Worm (Caenorhabditis elegans) whole organism, mixed stage, embryonic: ENCODE results near the gene Y97E10C.1.

Experiments
- M03D4.4 ChIP-seq: sonication (generic microtip); optimal IDR thresholded peaks from 2 replicates; lab custom pipeline; 2017; ENCODE audit warnings: mild to moderate bottlenecking, missing genetic modification characterization, missing compliant biosample characterization
- blmp-1 ChIP-seq: fragments of 150-350 bp; optimal IDR thresholded peaks from 2 replicates; lab custom pipeline; 2014; ENCODE audit warnings: missing biosample characterization, missing genetic modification characterization
- ceh-39 ChIP-seq: fragments of 150-350 bp; optimal IDR thresholded peaks from 2 replicates; lab custom pipeline; 2014; ENCODE audit warnings: missing biosample characterization, missing genetic modification characterization
- ceh-43 ChIP-seq: fragments of 200-800 bp; sonication (Bioruptor generic); optimal IDR thresholded peaks from 2 replicates; lab custom pipeline; 2018; ENCODE audit warnings: mild to moderate bottlenecking, missing genetic modification characterization, moderate library complexity, missing compliant biosample characterization
- ces-1 ChIP-seq: fragments of 150-350 bp; optimal IDR thresholded peaks from 2 replicates; lab custom pipeline; 2014; ENCODE audit warnings: missing biosample characterization, missing genetic modification reagents, missing genetic modification characterization
- cnd-1 ChIP-seq: fragments of 200-800 bp; sonication (Bioruptor generic); optimal IDR thresholded peaks from 2 replicates; lab custom pipeline; 2018; ENCODE audit warnings: mild to moderate bottlenecking, missing genetic modification characterization, missing compliant biosample characterization
- drap-1 ChIP-seq: fragments of 200-800 bp; sonication (Bioruptor generic); optimal IDR thresholded peaks from 3 replicates; lab custom pipeline; 2018; ENCODE audit warnings: mild to moderate bottlenecking, missing genetic modification characterization, missing compliant biosample characterization
- elt-1 ChIP-seq: sonication (generic microtip); optimal IDR thresholded peaks from 2 replicates; lab custom pipeline; 2017; ENCODE audit warnings: missing genetic modification characterization, mild to moderate bottlenecking, missing compliant biosample characterization, antibody characterized with exemption, moderate library complexity, borderline replicate concordance; ENCODE audit not compliant: insufficient read depth
- elt-3 ChIP-seq: fragments of 150-350 bp; optimal IDR thresholded peaks from 2 replicates; lab custom pipeline; 2014; ENCODE audit warnings: missing biosample characterization, missing genetic modification characterization
- flh-1 ChIP-seq: fragments of 200-800 bp; sonication (Bioruptor generic); optimal IDR thresholded peaks from 2 replicates; lab custom pipeline; 2018; ENCODE audit warnings: mild to moderate bottlenecking, missing genetic modification characterization, moderate library complexity, missing compliant biosample characterization
- ham-2 ChIP-seq: fragments of 200-800 bp; sonication (Bioruptor generic); optimal IDR thresholded peaks from 2 replicates; lab custom pipeline; 2018; ENCODE audit warnings: mild to moderate bottlenecking, missing genetic modification characterization, missing compliant biosample characterization
- hlh-1 ChIP-seq: fragments of 150-350 bp; optimal IDR thresholded peaks from 2 replicates; lab custom pipeline; 2014; ENCODE audit warnings: missing biosample characterization, missing genetic modification reagents, missing genetic modification characterization
- lin-13 ChIP-seq: fragments of 150-350 bp; optimal IDR thresholded peaks from 2 replicates; lab custom pipeline; 2014; ENCODE audit warnings: missing biosample characterization, missing genetic modification characterization
- lin-32 ChIP-seq: fragments of 200-800 bp; sonication (Bioruptor generic); optimal IDR thresholded peaks from 2 replicates; lab custom pipeline; 2018; ENCODE audit warnings: mild to moderate bottlenecking, missing genetic modification characterization, missing compliant biosample characterization
- lsy-2 ChIP-seq: fragments of 150-350 bp; optimal IDR thresholded peaks from 2 replicates; lab custom pipeline; 2014; ENCODE audit warnings: missing biosample characterization, missing genetic modification characterization
- mab-5 ChIP-seq: fragments of 150-350 bp; optimal IDR thresholded peaks from 2 replicates; lab custom pipeline; 2014; ENCODE audit warnings: missing biosample characterization, missing genetic modification characterization
- mep-1 ChIP-seq: fragments of 150-350 bp; optimal IDR thresholded peaks from 2 replicates; lab custom pipeline; 2017; ENCODE audit warnings: missing biosample characterization, missing genetic modification reagents, missing genetic modification characterization, inconsistent platforms
- mls-2 ChIP-seq: sonication (generic microtip); optimal IDR thresholded peaks from 2 replicates; lab custom pipeline; 2016; ENCODE audit warnings: mild to moderate bottlenecking, missing genetic modification characterization, moderate library complexity, missing compliant biosample characterization
- nhr-12 ChIP-seq: fragments of 150-350 bp; optimal IDR thresholded peaks from 2 replicates; lab custom pipeline; 2014; ENCODE audit warnings: missing biosample characterization, missing genetic modification characterization
- nhr-2 ChIP-seq: fragments of 150-350 bp; optimal IDR thresholded peaks from 2 replicates; lab custom pipeline; 2014; ENCODE audit warnings: missing biosample characterization, missing genetic modification characterization
- nhr-237 ChIP-seq: fragments of 150-350 bp; optimal IDR thresholded peaks from 2 replicates; lab custom pipeline; 2014; ENCODE audit warnings: missing biosample characterization, missing genetic modification characterization
- pha-4 ChIP-seq: fragments of 150-350 bp; optimal IDR thresholded peaks from 2 replicates; lab custom pipeline; 2018; ENCODE audit warnings: missing biosample characterization, missing genetic modification reagents, missing genetic modification characterization
- sem-2 ChIP-seq: fragments of 200-800 bp; sonication (Bioruptor generic); optimal IDR thresholded peaks from 2 replicates; lab custom pipeline; 2018; ENCODE audit warnings: mild to moderate bottlenecking, missing genetic modification characterization, missing compliant biosample characterization
- snpc-4 ChIP-seq: fragments of 150-350 bp; optimal IDR thresholded peaks from 2 replicates; lab custom pipeline; 2014; ENCODE audit warnings: missing biosample characterization, missing genetic modification characterization
- sptf-1 ChIP-seq: sonication (generic microtip); optimal IDR thresholded peaks from 2 replicates; lab custom pipeline; 2017; ENCODE audit warnings: mild to moderate bottlenecking, missing genetic modification characterization, moderate library complexity, missing compliant biosample characterization
- tbx-8 ChIP-seq: fragments of 200-800 bp; sonication (Bioruptor generic); optimal IDR thresholded peaks from 2 replicates; lab custom pipeline; 2018; ENCODE audit warnings: mild to moderate bottlenecking, missing genetic modification characterization, moderate library complexity, missing compliant biosample characterization
- unc-120 ChIP-seq: sonication (generic microtip); optimal IDR thresholded peaks from 2 replicates; lab custom pipeline; 2017; ENCODE audit warnings: missing genetic modification characterization, missing compliant biosample characterization; ENCODE audit not compliant: poor library complexity, severe bottlenecking
- unc-39 ChIP-seq: fragments of 150-350 bp; optimal IDR thresholded peaks from 2 replicates; lab custom pipeline; 2014; ENCODE audit warnings: missing biosample characterization, missing genetic modification characterization
- unc-62 ChIP-seq: fragments of 150-350 bp; optimal IDR thresholded peaks from 2 replicates; lab custom pipeline; 2014; ENCODE audit warnings: missing biosample characterization, missing genetic modification reagents, missing genetic modification characterization
- zip-8 ChIP-seq: fragments of 150-350 bp; optimal IDR thresholded peaks from 2 replicates; lab custom pipeline; 2014; ENCODE audit warnings: missing biosample characterization, missing genetic modification characterization
- ztf-11 ChIP-seq: fragments of 150-350 bp; optimal IDR thresholded peaks from 2 replicates; lab custom pipeline; 2014; ENCODE audit warnings: missing biosample characterization, missing genetic modification characterization

The Y97E10C.1 gene

ce11 chrV:7733240-7733765 is 4.6 kb downstream of the Y97E10C.1 start:
- TF ChIP-seq elt-3 (no peak), ztf-11 (tag; lab: Kevin White, UChicago) (no peak), ces-1 (no peak), unc-120 (tag; lab: Kevin White, UChicago) (no peak), blmp-1 (tag; lab: Kevin White, UChicago) (no peak), lin-32 (GFP tag; lab: Kevin White, UChicago) (no peak)

- TF ChIP-seq cnd-1 (tag; lab: Kevin White, UChicago) (peak; percentile 52), lin-13 (tag; lab: Kevin White, UChicago) (peak; percentile 30), nhr-237 (peak; percentile 74), lsy-2 (tag; lab: Kevin White, UChicago) (peak; percentile 56), mls-2 (tag; lab: Kevin White, UChicago) (peak; percentile 32), M03D4.4 (tag; lab: Kevin White, UChicago) (no peak), ces-1 (peak; percentile 65), ceh-39 (tag; lab: Kevin White, UChicago) (peak; percentile 57), sptf-1 (tag; lab: Kevin White, UChicago) (no peak), pha-4 (tag; lab: Kevin White, UChicago) (peak; percentile 58), mab-5 (peak; percentile 41), ham-2 (GFP tag; lab: Kevin White, UChicago) (peak; percentile 54), elt-1 (tag; lab: Kevin White, UChicago) (no peak), nhr-2 (no peak), mep-1 (tag; lab: Kevin White, UChicago) (peak; percentile 85), unc-62 (GFP tag; lab: Kevin White, UChicago) (peak; percentile 44), hlh-1 (tag; lab: Kevin White, UChicago) (peak; percentile 77)
Measured at ce11 chrV:7734909-7735308, 6.2 kb downstream of the Y97E10C.1 start, which contains the start of gene clic-1. TSS of gene clic-1 (minus strand) at chrV:7734911.

- TF ChIP-seq sptf-1 (tag; lab: Kevin White, UChicago) (no peak), zip-8 (no peak), nhr-12 (tag; lab: Kevin White, UChicago) (no peak), pha-4 (tag; lab: Kevin White, UChicago) (no peak)
Measured at ce11 chrV:7735319-7735718, 6.6 kb downstream of the Y97E10C.1 start, which contains the start of gene srr-10. TSS of gene srr-10 (plus strand) at chrV:7735619.

- TF ChIP-seq cnd-1 (tag; lab: Kevin White, UChicago) (no peak), drap-1 (GFP tag; lab: Kevin White, UChicago) (no peak), mls-2 (tag; lab: Kevin White, UChicago) (no peak), tbx-8 (GFP tag; lab: Kevin White, UChicago) (no peak), ceh-39 (tag; lab: Kevin White, UChicago) (no peak), blmp-1 (tag; lab: Kevin White, UChicago) (no peak), ces-1 (no peak), nhr-2 (no peak), lin-13 (tag; lab: Kevin White, UChicago) (no peak), ceh-43 (GFP tag; lab: Kevin White, UChicago) (no peak), ham-2 (GFP tag; lab: Kevin White, UChicago) (no peak), sptf-1 (tag; lab: Kevin White, UChicago) (no peak)
Measured at ce11 chrV:7737710-7738109, 9.0 kb downstream of the Y97E10C.1 start, which contains the start of gene srr-9. TSS of gene srr-9 (plus strand) at chrV:7738010.

ce11 chrV:7739949-7740348 is 11.3 kb downstream of the Y97E10C.1 start:
- TF ChIP-seq tbx-8 (GFP tag; lab: Kevin White, UChicago) (no peak), ces-1 (peak; percentile 9), nhr-2 (peak; percentile 25)

- TF ChIP-seq tbx-8 (GFP tag; lab: Kevin White, UChicago) (no peak), elt-3 (no peak), nhr-12 (tag; lab: Kevin White, UChicago) (no peak), ceh-39 (tag; lab: Kevin White, UChicago) (no peak), sptf-1 (tag; lab: Kevin White, UChicago) (no peak), sem-2 (GFP tag; lab: Kevin White, UChicago) (no peak), mep-1 (tag; lab: Kevin White, UChicago) (no peak), lsy-2 (tag; lab: Kevin White, UChicago) (no peak), snpc-4 (tag; lab: Kevin White, UChicago) (no peak), flh-1 (GFP tag; lab: Kevin White, UChicago) (no peak), unc-120 (tag; lab: Kevin White, UChicago) (no peak), nhr-2 (peak; percentile 100), pha-4 (tag; lab: Kevin White, UChicago) (no peak), ceh-43 (GFP tag; lab: Kevin White, UChicago) (no peak), unc-62 (GFP tag; lab: Kevin White, UChicago) (peak; percentile 55), M03D4.4 (tag; lab: Kevin White, UChicago) (no peak), unc-39 (tag; lab: Kevin White, UChicago) (no peak), ces-1 (no peak), zip-8 (peak; percentile 77)
Measured at ce11 chrV:7741918-7742317, 13.2 kb downstream of the Y97E10C.1 start.
